Worm (Caenorhabditis elegans): ENCODE results near the gene fbxa-170.

Gene fbxa-170

DNA sequence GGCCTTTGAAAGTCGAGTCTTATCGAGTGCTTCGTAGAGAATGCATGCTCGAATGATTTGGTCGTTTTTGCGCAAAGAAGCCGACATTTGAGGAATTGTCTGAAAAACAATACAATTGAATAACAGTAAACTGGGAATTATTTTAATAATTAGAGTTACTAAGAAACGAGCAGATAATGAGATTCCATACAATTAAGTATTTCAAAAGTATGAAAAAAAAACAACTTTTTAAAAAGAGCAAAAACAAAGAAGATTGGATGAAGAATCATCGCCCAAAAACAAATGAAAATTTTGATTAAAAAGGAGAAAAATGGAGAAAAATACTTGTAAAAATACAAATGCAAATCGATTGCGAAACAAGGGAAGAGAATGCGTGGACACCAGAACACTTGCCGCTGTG is at the start of gene fbxa-170:
Gene fbxa-170, minus strand, starts transcription at position 101 of the 400 bp plus-strand sequence.
- TF ChIP-seq tbx-11 (GFP tag; IDR thresholded peaks at IDR 0.05) (no peak), ceh-13 (GFP tag; optimal IDR thresholded peaks at IDR 0.05) (no peak), scrt-1 (GFP tag; IDR thresholded peaks at IDR 0.05) (no peak), sea-1 (GFP tag; conservative IDR thresholded peaks at IDR 0.05) (no peak), ets-7 (tag; optimal IDR thresholded peaks at IDR 0.05) (no peak), aly-1 (tag; optimal IDR thresholded peaks at IDR 0.05) (no peak), tra-4 (tag; optimal IDR thresholded peaks at IDR 0.05) (no peak), pes-1 (GFP tag; IDR thresholded peaks at IDR 0.05) (no peak), hnd-1 (tag; optimal IDR thresholded peaks at IDR 0.05) (no peak), hmg-4 (GFP tag; optimal IDR thresholded peaks at IDR 0.05) (no peak), ama-1 (optimal IDR thresholded peaks at IDR 0.05) (no peak), flt-1 (GFP tag; IDR thresholded peaks at IDR 0.05) (no peak), hmbx-1 (tag; optimal IDR thresholded peaks at IDR 0.05) (no peak), tbx-37 (GFP tag; conservative IDR thresholded peaks at IDR 0.05) (no peak), F13C5.2 (tag; optimal IDR thresholded peaks at IDR 0.05) (no peak), B0310.2 (tag; optimal IDR thresholded peaks at IDR 0.05) (no peak), ceh-36 (tag; optimal IDR thresholded peaks at IDR 0.05) (no peak)

DNA sequence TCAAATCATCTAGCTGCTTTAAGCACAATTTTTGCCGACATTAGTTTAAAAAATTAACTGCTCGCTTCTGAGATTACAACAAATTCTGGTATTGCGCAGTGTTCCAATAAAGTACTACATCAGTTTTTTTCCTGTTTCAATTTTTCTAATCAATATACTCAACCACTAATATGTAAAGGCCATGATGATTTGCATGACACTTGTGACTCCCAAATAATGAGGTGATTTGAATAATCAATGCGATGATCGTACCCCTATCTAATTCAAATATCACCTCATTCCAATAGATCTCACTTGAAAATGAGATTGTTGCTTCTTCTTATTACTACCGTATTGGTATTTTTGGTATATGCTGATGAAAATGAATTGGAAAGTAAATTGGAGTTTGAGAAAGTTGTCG is 49.1 kb upstream of the fbxa-170 start, which contains the start of gene F07G6.2:
Gene F07G6.2, plus strand, starts transcription at position 301 of the 400 bp plus-strand sequence.
- TF ChIP-seq ceh-13 (GFP tag; optimal IDR thresholded peaks at IDR 0.05): no peak
- no peak for TF ChIP-seq aly-1 (tag; optimal IDR thresholded peaks at IDR 0.05)
- TF ChIP-seq tbx-11 (GFP tag; IDR thresholded peaks at IDR 0.05): no peak
- no peak for TF ChIP-seq ets-7 (tag; optimal IDR thresholded peaks at IDR 0.05)
- no peak for TF ChIP-seq scrt-1 (GFP tag; IDR thresholded peaks at IDR 0.05)
- TF ChIP-seq pes-1 (GFP tag; IDR thresholded peaks at IDR 0.05): no peak
- TF ChIP-seq flt-1 (GFP tag; IDR thresholded peaks at IDR 0.05): no peak
- no peak for TF ChIP-seq ama-1 (optimal IDR thresholded peaks at IDR 0.05)
- TF ChIP-seq sea-1 (GFP tag; conservative IDR thresholded peaks at IDR 0.05): no peak
- no peak for TF ChIP-seq ceh-36 (tag; optimal IDR thresholded peaks at IDR 0.05)
- TF ChIP-seq hmg-4 (GFP tag; optimal IDR thresholded peaks at IDR 0.05): no peak
- TF ChIP-seq tbx-37 (GFP tag; conservative IDR thresholded peaks at IDR 0.05): no peak
- TF ChIP-seq B0310.2 (tag; optimal IDR thresholded peaks at IDR 0.05): no peak
- no peak for TF ChIP-seq tra-4 (tag; optimal IDR thresholded peaks at IDR 0.05)
- TF ChIP-seq hnd-1 (tag; optimal IDR thresholded peaks at IDR 0.05): no peak
- no peak for TF ChIP-seq F13C5.2 (tag; optimal IDR thresholded peaks at IDR 0.05)
- no peak for TF ChIP-seq hmbx-1 (tag; optimal IDR thresholded peaks at IDR 0.05)

DNA sequence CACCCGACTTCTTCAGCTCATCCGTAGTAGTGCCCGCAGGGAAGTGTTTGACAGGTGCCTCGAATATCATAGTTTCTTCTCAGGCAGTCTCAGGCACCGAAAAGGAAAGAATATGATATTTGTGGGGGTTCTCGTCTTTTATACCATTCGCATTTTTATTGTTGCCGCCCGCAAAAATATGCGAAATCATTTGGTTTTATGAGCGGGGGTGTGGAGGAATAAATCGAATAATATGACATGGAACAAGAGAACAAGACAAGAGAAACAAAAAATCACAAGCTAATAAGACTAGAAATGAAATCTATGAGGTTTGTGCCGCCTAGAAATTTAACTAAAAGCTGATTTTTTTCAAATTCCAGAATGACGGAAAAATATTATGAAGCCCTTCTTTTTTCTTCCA is 42.4 kb upstream of the fbxa-170 start, which contains the start of gene F07G6.8:
Gene F07G6.8, minus strand, starts transcription at position 101 of the 400 bp plus-strand sequence.
- TF ChIP-seq B0310.2 (tag; optimal IDR thresholded peaks at IDR 0.05): no peak
- no peak for TF ChIP-seq tbx-37 (GFP tag; conservative IDR thresholded peaks at IDR 0.05)
- no peak for TF ChIP-seq flt-1 (GFP tag; IDR thresholded peaks at IDR 0.05)
- TF ChIP-seq hmg-4 (GFP tag; optimal IDR thresholded peaks at IDR 0.05): no peak
- no peak for TF ChIP-seq ceh-36 (tag; optimal IDR thresholded peaks at IDR 0.05)
- TF ChIP-seq hnd-1 (tag; optimal IDR thresholded peaks at IDR 0.05): no peak
- no peak for TF ChIP-seq F13C5.2 (tag; optimal IDR thresholded peaks at IDR 0.05)
- no peak for TF ChIP-seq ama-1 (optimal IDR thresholded peaks at IDR 0.05)
- no peak for TF ChIP-seq tra-4 (tag; optimal IDR thresholded peaks at IDR 0.05)

DNA sequence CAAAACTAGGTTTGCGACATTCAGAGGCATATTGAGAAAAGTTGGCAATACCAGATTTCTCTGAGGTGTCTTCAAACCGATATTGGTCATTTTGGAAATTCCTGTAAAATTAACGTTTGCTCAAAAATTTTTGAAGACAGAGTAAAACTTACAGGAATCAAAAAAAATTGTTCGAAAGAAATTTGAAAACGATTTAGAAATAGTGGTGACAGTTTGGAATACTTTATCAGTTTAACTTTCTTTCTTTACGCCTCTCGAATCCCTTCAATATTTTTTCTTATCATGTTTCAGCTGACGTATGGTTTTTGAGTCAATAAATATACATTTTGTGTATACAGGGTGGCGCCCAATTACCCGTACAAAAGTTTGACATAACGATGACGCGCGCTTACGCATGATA is 40.6 kb upstream of the fbxa-170 start, which contains the start of gene fbxa-53:
Gene fbxa-53, minus strand, starts transcription at position 101 of the 400 bp plus-strand sequence.
- TF ChIP-seq hmbx-1 (tag; optimal IDR thresholded peaks at IDR 0.05): no peak
- TF ChIP-seq ceh-13 (GFP tag; optimal IDR thresholded peaks at IDR 0.05): no peak
- no peak for TF ChIP-seq scrt-1 (GFP tag; IDR thresholded peaks at IDR 0.05)

DNA sequence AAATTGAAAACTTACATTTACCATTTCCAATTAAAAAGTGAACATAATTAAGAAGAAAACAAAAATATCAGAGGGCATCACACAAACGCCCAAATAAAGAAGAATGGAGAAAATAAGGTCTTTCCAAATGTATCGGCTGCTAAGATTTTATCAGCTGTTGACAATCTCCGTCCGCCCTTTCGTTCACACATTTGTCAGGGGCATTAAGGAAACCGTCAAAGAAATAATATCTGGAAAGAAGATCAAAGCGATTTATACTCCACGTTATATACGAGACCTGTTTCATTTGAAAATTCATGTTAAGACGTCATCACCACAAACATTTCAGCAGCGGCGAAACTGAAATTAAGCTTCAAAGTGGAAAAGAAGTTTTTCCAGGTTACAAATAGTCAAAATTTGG is 34.6 kb upstream of the fbxa-170 start, which contains the start of gene fbxa-52:
Gene fbxa-52, minus strand, starts transcription at position 101 of the 400 bp plus-strand sequence.
- TF ChIP-seq hmg-4 (GFP tag; optimal IDR thresholded peaks at IDR 0.05) (no peak), tra-4 (tag; optimal IDR thresholded peaks at IDR 0.05) (no peak), tbx-37 (GFP tag; conservative IDR thresholded peaks at IDR 0.05) (no peak)

DNA sequence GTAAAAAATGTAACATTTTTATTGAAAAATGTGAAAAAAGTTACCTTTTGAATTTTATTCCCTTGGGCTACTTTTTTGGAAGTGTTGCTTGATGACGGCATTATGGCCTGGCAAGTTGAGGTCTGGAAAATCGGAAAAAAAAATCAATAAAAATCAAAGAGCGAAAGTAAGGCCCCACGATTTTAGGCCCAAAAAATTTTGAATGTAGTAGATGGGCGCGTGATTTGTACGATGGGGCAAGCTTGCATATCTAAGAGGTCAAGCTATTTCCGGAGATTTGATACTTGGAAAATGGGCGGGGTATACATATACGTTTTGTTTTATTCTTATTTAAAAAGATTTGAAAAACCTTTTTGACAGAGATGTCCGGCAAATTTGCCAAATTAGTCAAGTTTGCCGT is 28.6 kb upstream of the fbxa-170 start, which contains the start of gene F07G6.5:
Gene F07G6.5, minus strand, starts transcription at position 101 of the 400 bp plus-strand sequence.
- TF ChIP-seq ets-7 (tag; optimal IDR thresholded peaks at IDR 0.05) (no peak), hmg-4 (GFP tag; optimal IDR thresholded peaks at IDR 0.05) (no peak), hmbx-1 (tag; optimal IDR thresholded peaks at IDR 0.05) (no peak)

DNA sequence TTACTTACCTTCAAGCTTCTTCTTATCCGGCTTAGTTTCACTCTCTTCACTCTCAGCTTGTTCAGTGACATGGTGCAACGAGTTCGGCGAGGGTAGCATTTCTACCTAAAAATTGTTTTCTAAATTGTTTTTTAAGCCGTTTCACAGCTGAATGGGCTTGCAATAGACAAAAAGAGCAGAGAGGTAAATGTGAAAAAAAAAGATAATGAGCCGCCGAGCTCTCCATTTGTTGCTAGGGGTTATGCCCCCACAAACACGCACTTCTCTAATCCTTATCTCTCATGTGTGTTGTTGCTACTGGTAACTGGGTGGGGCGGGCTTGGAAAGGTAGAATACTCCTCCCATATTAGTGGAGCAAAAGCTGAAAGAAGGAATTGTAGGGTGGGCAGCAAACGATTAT is 25.9 kb upstream of the fbxa-170 start, which contains the start of gene C36C9.5:
Gene C36C9.5, minus strand, starts transcription at position 101 of the 400 bp plus-strand sequence.
- no peak for TF ChIP-seq ets-7 (tag; optimal IDR thresholded peaks at IDR 0.05)
- TF ChIP-seq tra-4 (tag; optimal IDR thresholded peaks at IDR 0.05): no peak
- no peak for TF ChIP-seq hmg-4 (GFP tag; optimal IDR thresholded peaks at IDR 0.05)
- TF ChIP-seq hmbx-1 (tag; optimal IDR thresholded peaks at IDR 0.05): no peak
- no peak for TF ChIP-seq B0310.2 (tag; optimal IDR thresholded peaks at IDR 0.05)
- TF ChIP-seq sea-1 (GFP tag; conservative IDR thresholded peaks at IDR 0.05): no peak

DNA sequence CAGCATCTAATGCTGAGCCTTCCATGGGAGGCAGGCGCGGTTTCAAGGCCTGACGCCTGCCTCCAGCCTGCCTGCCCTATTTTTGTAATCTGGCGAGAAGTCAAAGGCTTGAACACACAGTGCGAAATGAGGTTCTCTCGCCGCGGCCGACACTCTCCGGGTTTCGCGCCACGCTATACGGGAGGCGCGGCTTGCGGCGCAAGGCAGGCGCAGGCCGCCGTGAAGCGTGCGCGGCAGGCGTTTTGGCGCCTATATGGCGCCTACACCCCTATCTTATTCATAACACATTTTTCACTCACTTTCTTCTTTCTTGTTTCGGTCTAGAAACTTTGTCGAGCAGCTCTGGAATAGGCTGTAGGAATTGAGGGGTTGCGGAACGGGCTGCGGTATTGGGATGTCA is 25.1 kb upstream of the fbxa-170 start:
- TF ChIP-seq ama-1 (optimal IDR thresholded peaks at IDR 0.05) (no peak), hmbx-1 (tag; optimal IDR thresholded peaks at IDR 0.05) (no peak), ceh-36 (tag; optimal IDR thresholded peaks at IDR 0.05) (no peak), F13C5.2 (tag; optimal IDR thresholded peaks at IDR 0.05) (no peak), B0310.2 (tag; optimal IDR thresholded peaks at IDR 0.05) (no peak), tbx-11 (GFP tag; IDR thresholded peaks at IDR 0.05) (no peak)

DNA sequence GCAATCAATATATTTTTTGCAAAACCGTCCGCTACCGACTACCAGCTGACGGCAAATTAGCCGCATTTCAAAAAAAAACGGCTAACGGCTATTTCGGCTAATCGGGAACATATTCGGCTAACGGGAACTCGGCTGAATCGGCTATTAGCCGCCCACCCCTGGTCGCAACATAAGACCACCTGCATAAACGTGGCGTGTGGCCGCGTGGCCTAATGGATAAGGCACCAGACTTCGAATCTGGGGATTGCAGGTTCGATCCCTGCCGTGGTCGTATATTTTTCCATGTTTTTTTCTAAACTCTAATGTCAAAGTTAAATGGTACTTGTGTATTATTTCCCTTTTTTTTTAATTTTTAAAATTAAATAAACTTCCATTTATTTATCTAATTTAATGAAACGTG is 20.6 kb upstream of the fbxa-170 start:
- no peak for TF ChIP-seq ets-7 (tag; optimal IDR thresholded peaks at IDR 0.05)
- TF ChIP-seq flt-1 (GFP tag; IDR thresholded peaks at IDR 0.05): no peak
- no peak for TF ChIP-seq tra-4 (tag; optimal IDR thresholded peaks at IDR 0.05)
- no peak for TF ChIP-seq hnd-1 (tag; optimal IDR thresholded peaks at IDR 0.05)
